Worm (Caenorhabditis elegans) whole organism, L4 larva: ENCODE measurements around the gene F54C9.3.
A peak's percentile ranks its signal among the peaks of the same experiment; 100 is the strongest.

Experiments
- F44E2.7 ChIP-seq: fragments of 200-800 bp; sonication (Bioruptor generic); IDR thresholded peaks from 2 replicates; pipeline ENCODE4 v2.1.2; 2022; ENCODE audit warnings: missing genetic modification characterization, missing compliant biosample characterization
- F49E8.2 ChIP-seq: sonication (generic microtip); optimal IDR thresholded peaks from 2 replicates; lab custom pipeline; 2016; ENCODE audit warnings: missing compliant biosample characterization, mild to moderate bottlenecking, missing genetic modification characterization, borderline replicate concordance
- T20F7.1 ChIP-seq: fragments of 200-800 bp; sonication (Bioruptor generic); optimal IDR thresholded peaks from 2 replicates; lab custom pipeline; 2018; ENCODE audit warnings: mild to moderate bottlenecking, missing genetic modification characterization, missing compliant biosample characterization
- T26A8.4 ChIP-seq: fragments of 200-800 bp; sonication (Bioruptor generic); IDR thresholded peaks from 2 replicates; pipeline ENCODE4 v1.3.6; 2022; ENCODE audit warnings: missing genetic modification characterization, missing compliant biosample characterization
- Y105C5A.15 ChIP-seq: fragments of 200-800 bp; sonication (Bioruptor generic); IDR thresholded peaks from 2 replicates; pipeline ENCODE4 v1.3.6; 2022; ENCODE audit warnings: missing genetic modification characterization, missing compliant biosample characterization
- Y48G9A.11 ChIP-seq: fragments of 200-800 bp; sonication (Bioruptor generic); IDR thresholded peaks from 2 replicates; pipeline ENCODE4 v1.3.6; 2022; ENCODE audit warnings: missing genetic modification reagents, missing genetic modification characterization, missing compliant biosample characterization
- ZK546.5 ChIP-seq, 2 experiments: sonication (generic microtip); optimal IDR thresholded peaks; 2 replicates each; lab custom pipeline; 2017; ENCODE audit warnings: missing biosample characterization in 2 of 2, missing genetic modification characterization in 2 of 2
- ama-1 ChIP-seq: fragments of 150-350 bp; optimal IDR thresholded peaks from 2 replicates; lab custom pipeline; 2014; ENCODE audit warnings: inconsistent platforms, mixed read lengths
- arid-1 ChIP-seq: fragments of 200-800 bp; sonication (Bioruptor generic); conservative IDR thresholded peaks from 2 replicates; pipeline ENCODE4 v1.3.6; 2022; ENCODE audit warnings: missing genetic modification reagents, missing genetic modification characterization, missing compliant biosample characterization
- attf-4 ChIP-seq: sonication (generic microtip); optimal IDR thresholded peaks from 3 replicates; lab custom pipeline; 2017; ENCODE audit warnings: missing biosample characterization, missing genetic modification characterization
- ceh-20 ChIP-seq: fragments of 200-800 bp; sonication (Bioruptor generic); IDR thresholded peaks from 2 replicates; pipeline ENCODE4 v1.3.6; 2022; ENCODE audit warnings: missing genetic modification reagents, missing genetic modification characterization, missing compliant biosample characterization
- cey-2 ChIP-seq: sonication (generic microtip); optimal IDR thresholded peaks from 3 replicates; lab custom pipeline; 2017; ENCODE audit warnings: missing genetic modification characterization, mild to moderate bottlenecking, missing compliant biosample characterization, antibody characterized with exemption, borderline replicate concordance; ENCODE audit not compliant: insufficient read depth
- daf-16 ChIP-seq, 3 experiments: sonication (generic microtip); optimal IDR thresholded peaks; 2 replicates each; lab custom pipeline; 2016 to 2017; ENCODE audit warnings: missing genetic modification characterization in 3 of 3, missing genetic modification reagents in 3 of 3, mild to moderate bottlenecking in 2 of 3, missing compliant biosample characterization in 2 of 3, missing biosample characterization in 1 of 3, moderate library complexity in 1 of 3
- dmd-9 ChIP-seq: fragments of 200-800 bp; sonication (Bioruptor generic); IDR thresholded peaks from 2 replicates; pipeline ENCODE4 v1.3.6; 2022; ENCODE audit warnings: missing genetic modification reagents, missing genetic modification characterization, missing compliant biosample characterization
- hif-1 ChIP-seq, 2 experiments: sonication (generic microtip); optimal IDR thresholded peaks; 2 replicates each; lab custom pipeline; 2016 to 2017; ENCODE audit warnings: missing compliant biosample characterization in 2 of 2, missing genetic modification characterization in 2 of 2, missing genetic modification reagents in 2 of 2, missing genotype in 2 of 2, mild to moderate bottlenecking in 1 of 2
- hlh-30 ChIP-seq: sonication (generic microtip); optimal IDR thresholded peaks from 2 replicates; lab custom pipeline; 2017; ENCODE audit warnings: antibody characterized with exemption, mild to moderate bottlenecking, missing genetic modification characterization, missing compliant biosample characterization; ENCODE audit not compliant: insufficient read depth
- lim-7 ChIP-seq: fragments of 200-800 bp; sonication (Bioruptor generic); IDR thresholded peaks from 2 replicates; pipeline ENCODE4 v1.3.6; 2022; ENCODE audit warnings: missing genetic modification characterization, missing compliant biosample characterization
- lin-1 ChIP-seq: fragments of 200-800 bp; sonication (Bioruptor generic); IDR thresholded peaks from 2 replicates; pipeline ENCODE4 v1.3.6; 2022; ENCODE audit warnings: missing genetic modification reagents, missing genetic modification characterization, missing compliant biosample characterization
- lin-38 ChIP-seq: fragments of 200-800 bp; sonication (Bioruptor generic); IDR thresholded peaks from 2 replicates; pipeline ENCODE4 v1.3.6; 2022; ENCODE audit warnings: missing genetic modification reagents, missing genetic modification characterization, missing compliant biosample characterization
- lin-39 ChIP-seq: fragments of 150-350 bp; optimal IDR thresholded peaks from 2 replicates; lab custom pipeline; 2014; ENCODE audit warnings: missing biosample characterization, missing genetic modification reagents, missing genetic modification characterization
- madf-5 ChIP-seq, 2 experiments: fragments of 200-800 bp; sonication (Bioruptor generic); IDR thresholded peaks; 2 replicates each; pipeline ENCODE4 v1.3.6; 2022; ENCODE audit warnings: missing compliant biosample characterization in 2 of 2, missing genetic modification characterization in 2 of 2
- mdl-1 ChIP-seq, 2 experiments: fragments of 150-350 bp in 1 of 2; sonication (generic microtip) in 1 of 2; optimal IDR thresholded peaks; 2 replicates each; lab custom pipeline; 2014 to 2017; ENCODE audit warnings: missing biosample characterization in 2 of 2, missing genetic modification characterization in 2 of 2
- mdt-29 ChIP-seq: fragments of 200-800 bp; sonication (Bioruptor generic); IDR thresholded peaks from 2 replicates; pipeline ENCODE4 v1.3.6; 2022; ENCODE audit warnings: missing genetic modification reagents, missing genetic modification characterization, missing compliant biosample characterization
- mes-2 ChIP-seq: sonication (generic microtip); optimal IDR thresholded peaks from 2 replicates; lab custom pipeline; 2016; ENCODE audit warnings: missing genotype, mild to moderate bottlenecking, missing genetic modification characterization, missing compliant biosample characterization; ENCODE audit not compliant: poor library complexity, severe bottlenecking
- nhr-11 ChIP-seq: fragments of 150-350 bp; optimal IDR thresholded peaks from 2 replicates; lab custom pipeline; 2014; ENCODE audit warnings: missing biosample characterization, missing genetic modification characterization
- nhr-111 ChIP-seq: fragments of 200-800 bp; sonication (Bioruptor generic); optimal IDR thresholded peaks from 2 replicates; lab custom pipeline; 2018; ENCODE audit warnings: mild to moderate bottlenecking, missing genetic modification characterization, missing compliant biosample characterization
- nhr-237 ChIP-seq: sonication (generic microtip); optimal IDR thresholded peaks from 2 replicates; lab custom pipeline; 2017; ENCODE audit warnings: missing biosample characterization, missing genetic modification characterization
- nhr-77 ChIP-seq: fragments of 150-350 bp; optimal IDR thresholded peaks from 2 replicates; lab custom pipeline; 2014; ENCODE audit warnings: missing biosample characterization, missing genetic modification characterization
- pha-4 ChIP-seq, 2 experiments: fragments of 150-350 bp in 1 of 2; fragments of 200-800 bp in 1 of 2; sonication (Bioruptor generic) in 1 of 2; IDR thresholded peaks in 1 of 2; optimal IDR thresholded peaks in 1 of 2; 2 replicates each; pipeline versions ENCODE4 v1.3.6 to Lab custom; 2014 to 2022; ENCODE audit warnings: missing genetic modification characterization in 2 of 2, missing genetic modification reagents in 2 of 2, missing biosample characterization in 1 of 2, missing compliant biosample characterization in 1 of 2
- set-16 ChIP-seq: fragments of 200-800 bp; sonication (Bioruptor generic); IDR thresholded peaks from 2 replicates; pipeline ENCODE4 v1.3.6; 2022; ENCODE audit warnings: missing genetic modification reagents, missing genetic modification characterization, missing compliant biosample characterization
- skn-1 ChIP-seq: fragments of 150-350 bp; optimal IDR thresholded peaks from 2 replicates; lab custom pipeline; 2014; ENCODE audit warnings: missing biosample characterization, missing genetic modification characterization
- spr-1 ChIP-seq: sonication (generic microtip); optimal IDR thresholded peaks from 2 replicates; lab custom pipeline; 2016; ENCODE audit warnings: mild to moderate bottlenecking, missing genetic modification characterization, missing compliant biosample characterization
- spr-3 ChIP-seq: fragments of 200-800 bp; sonication (Bioruptor generic); optimal IDR thresholded peaks from 2 replicates; lab custom pipeline; 2018; ENCODE audit warnings: mild to moderate bottlenecking, missing genetic modification characterization, missing compliant biosample characterization
- tag-97 ChIP-seq: fragments of 200-800 bp; sonication (Bioruptor generic); IDR thresholded peaks from 2 replicates; pipeline ENCODE4 v1.3.6; 2022; ENCODE audit warnings: missing genetic modification characterization, missing compliant biosample characterization
- tra-1 ChIP-seq: fragments of 200-800 bp; sonication (Bioruptor generic); IDR thresholded peaks from 2 replicates; pipeline ENCODE4 v1.3.6; 2022; ENCODE audit warnings: missing genetic modification reagents, missing genetic modification characterization, missing compliant biosample characterization
- unc-130 ChIP-seq: sonication (generic microtip); optimal IDR thresholded peaks from 2 replicates; lab custom pipeline; 2016; ENCODE audit warnings: missing genetic modification reagents, missing genetic modification characterization, missing compliant biosample characterization
- unc-62 ChIP-seq, 3 experiments: fragments of 150-350 bp in 1 of 3; sonication (generic microtip); optimal IDR thresholded peaks in 2 of 3; peaks in 1 of 3; 1 replicate in 1 of 3; 2 replicates in 2 of 3; lab custom pipeline; 2014 to 2017; ENCODE audit warnings: missing biosample characterization in 3 of 3, missing genetic modification characterization in 3 of 3, missing genetic modification reagents in 3 of 3, missing genotype in 1 of 3
- zag-1 ChIP-seq: fragments of 150-350 bp; optimal IDR thresholded peaks from 2 replicates; lab custom pipeline; 2014; ENCODE audit warnings: missing biosample characterization, missing genetic modification characterization
- ztf-11 ChIP-seq: fragments of 150-350 bp; optimal IDR thresholded peaks from 2 replicates; lab custom pipeline; 2014; ENCODE audit warnings: missing biosample characterization, missing genetic modification characterization

The F54C9.3 gene

ce11 chrII:8575184-8575583 is 8.5 kb upstream of the F54C9.3 start, which contains the start of gene puf-5:
Gene puf-5, plus strand, starts transcription at chrII:8575541.
- TF ChIP-seq lin-38 (GFP tag; lab: Robert Waterston, UW) (0 out of 2 replicates have a peak, but pooled peaks have one; percentile 4), unc-130 (GFP tag; lab: Kevin White, UChicago) (peak; percentile 24), lin-1 (GFP tag; lab: Robert Waterston, UW) (no peak), T20F7.1 (no peak), cey-2 (tag; lab: Kevin White, UChicago) (no peak), zag-1 (tag; lab: Kevin White, UChicago) (no peak), mdt-29 (no peak), lim-7 (GFP tag; lab: Robert Waterston, UW) (no peak), pha-4 (GFP tag; IDR thresholded peaks at IDR 0.05; lab: Robert Waterston, UW) (no peak), pha-4 (tag; optimal IDR thresholded peaks at IDR 0.05; lab: Kevin White, UChicago) (no peak), F49E8.2 (tag; lab: Kevin White, UChicago) (no peak), Y105C5A.15 (no peak)
- TF ChIP-seq, all 104 proteins: peak for 2

- TF ChIP-seq ztf-11 (tag; lab: Kevin White, UChicago) (no peak), lin-38 (GFP tag; lab: Robert Waterston, UW) (peak; percentile 44)
These were observed 6.4 kb upstream of the F54C9.3 start, which contains the start of gene F54C9.7 for ce11 chrII:8573044-8573443. Gene F54C9.7, plus strand, starts transcription at chrII:8573344.

ce11 chrII:8570977-8571376 is 4.3 kb upstream of the F54C9.3 start, which contains the start of gene bcs-1:
Gene bcs-1, plus strand, starts transcription at chrII:8571085.
- TF ChIP-seq Y48G9A.11 (GFP tag; lab: Robert Waterston, UW) (0 out of 2 replicates have a peak, but pooled peaks have one; percentile 7), nhr-111 (no peak), tra-1 (GFP tag; lab: Robert Waterston, UW) (0 out of 2 replicates have a peak, but pooled peaks have one; percentile 14), daf-16 (GFP tag; optimal IDR thresholded peaks at IDR 0.05; lab: Kevin White, UChicago) (no peak), daf-16 (tag; optimal IDR thresholded peaks at IDR 0.05; lab: Kevin White, UChicago) (peak; percentile 14), lin-38 (GFP tag; lab: Robert Waterston, UW) (peak; percentile 49; the same call in 1 of the 2 replicates), F49E8.2 (tag; lab: Kevin White, UChicago) (peak; percentile 39), nhr-77 (no peak), mes-2 (tag; lab: Kevin White, UChicago) (no peak)

- peak; percentile 87 for TF ChIP-seq nhr-11 (tag; lab: Kevin White, UChicago)
- peak; percentile 65 for TF ChIP-seq ama-1
- no peak for TF ChIP-seq skn-1 (tag; lab: Kevin White, UChicago)
- TF ChIP-seq lin-38 (GFP tag; lab: Robert Waterston, UW), result peak; percentile 91
- TF ChIP-seq lim-7 (GFP tag; lab: Robert Waterston, UW), result no peak
- no peak for TF ChIP-seq dmd-9 (GFP tag; lab: Robert Waterston, UW)
- peak; percentile 89 for TF ChIP-seq hlh-30 (tag; lab: Kevin White, UChicago)
- TF ChIP-seq Y105C5A.15, result no peak
- peak; percentile 47 for TF ChIP-seq spr-1 (tag; lab: Kevin White, UChicago)
- TF ChIP-seq F44E2.7 (GFP tag; lab: Robert Waterston, UW), result no peak
- TF ChIP-seq T26A8.4 (GFP tag; lab: Robert Waterston, UW), result peak; percentile 69
- no peak for TF ChIP-seq tag-97 (GFP tag; lab: Robert Waterston, UW)
- TF ChIP-seq ceh-20 (GFP tag; lab: Robert Waterston, UW), result no peak
- peak in 1 of 2 experiments; percentile 78 for TF ChIP-seq hif-1 (tag; optimal IDR thresholded peaks at IDR 0.05; lab: Kevin White, UChicago)
- TF ChIP-seq attf-4 (tag; lab: Kevin White, UChicago), result no peak
- TF ChIP-seq spr-3 (GFP tag; lab: Kevin White, UChicago), result no peak
- no peak for TF ChIP-seq madf-5 (GFP tag; IDR thresholded peaks at IDR 0.05; lab: Robert Waterston, UW)
- TF ChIP-seq F49E8.2 (tag; lab: Kevin White, UChicago), result no peak
- no peak for TF ChIP-seq set-16
- peak; percentile 60; the same call in 1 of the 2 replicates for TF ChIP-seq arid-1 (GFP tag; lab: Robert Waterston, UW)
- no peak for TF ChIP-seq ztf-11 (tag; lab: Kevin White, UChicago)
- no peak for TF ChIP-seq nhr-237 (tag; lab: Kevin White, UChicago)
- peak; percentile 26 to 93 for TF ChIP-seq ZK546.5 (tag; optimal IDR thresholded peaks at IDR 0.05; lab: Kevin White, UChicago)
- TF ChIP-seq lin-39, result no peak
- peak in 1 of 2 experiments; percentile 19 for TF ChIP-seq mdl-1 (tag; optimal IDR thresholded peaks at IDR 0.05; lab: Kevin White, UChicago)
- peak in 1 of 2 experiments; percentile 96 for TF ChIP-seq unc-62 (GFP tag; optimal IDR thresholded peaks at IDR 0.05 in 1 of 2; lab: Kevin White, UChicago)
- TF ChIP-seq unc-62 (tag; optimal IDR thresholded peaks at IDR 0.05; lab: Kevin White, UChicago), result no peak
These were observed 2.7 kb upstream of the F54C9.3 start, which contains the start of the genes col-38 and rpl-5 for ce11 chrII:8569038-8569977. Gene col-38, minus strand, starts transcription at chrII:8569088. Gene rpl-5, plus strand, starts transcription at chrII:8569927.
